Worm (Caenorhabditis elegans): Measurements from ENCODE around the gene srv-25.

Gene srv-25

DNA sequence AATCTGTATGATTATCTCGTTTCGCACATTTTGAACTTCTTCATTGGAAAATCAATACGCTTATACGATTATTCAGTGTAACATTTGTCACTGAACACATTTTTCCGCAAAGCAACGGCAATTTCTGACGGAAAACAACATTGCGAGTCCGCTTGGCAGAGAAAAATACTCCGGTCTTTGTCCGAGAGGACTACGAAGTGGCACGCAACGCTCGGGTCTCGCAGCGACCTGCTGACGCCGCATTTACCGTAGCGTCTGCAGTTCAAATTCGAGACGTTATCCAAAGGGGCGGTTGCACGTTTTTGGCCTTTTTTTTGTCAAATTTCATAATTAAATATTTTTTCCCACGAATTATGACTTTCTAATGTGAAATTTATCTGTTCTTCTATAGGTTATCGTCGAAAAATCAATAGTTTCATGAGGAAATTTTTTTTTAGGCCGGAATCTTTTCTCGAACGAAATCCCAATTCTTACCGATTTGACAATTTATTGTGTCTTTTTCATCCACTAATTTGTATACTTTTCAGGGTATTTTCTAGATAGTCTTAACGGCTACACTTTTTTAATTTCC is 20.2 kb upstream of the srv-25 start, which contains the start of gene sqd-1 (continued):
- TF ChIP-seq rec-8 (tag; optimal IDR thresholded peaks at IDR 0.05), result peak in 1 of 2 experiments; percentile 7
- peak; percentile 52 for TF ChIP-seq snpc-1.1 (tag; optimal IDR thresholded peaks at IDR 0.05; ENCODE audit: insufficient read depth)
- peak; percentile 90 for TF ChIP-seq C06A6.2 (GFP tag; conservative IDR thresholded peaks at IDR 0.05)
- TF ChIP-seq hlh-26 (GFP tag; conservative IDR thresholded peaks at IDR 0.05), result no peak
- TF ChIP-seq Y56A3A.18 (GFP tag; IDR thresholded peaks at IDR 0.05), result peak; percentile 91
- TF ChIP-seq repo-1 (tag; optimal IDR thresholded peaks at IDR 0.05), result peak; percentile 90
- peak; percentile 81 for TF ChIP-seq Y53F4B.3 (GFP tag; IDR thresholded peaks at IDR 0.05)
- TF ChIP-seq T26A5.8 (tag; optimal IDR thresholded peaks at IDR 0.05), result peak; percentile 9
- peak; percentile 89 for TF ChIP-seq let-526 (GFP tag; IDR thresholded peaks at IDR 0.05)
- 0 out of 2 replicates have a peak, but pooled peaks have one; percentile 71 for TF ChIP-seq F37B4.10 (GFP tag; IDR thresholded peaks at IDR 0.05)
- TF ChIP-seq Y95B8A.8 (GFP tag; IDR thresholded peaks at IDR 0.05), result peak; percentile 92
- TF ChIP-seq lag-1 (GFP tag; IDR thresholded peaks at IDR 0.05), result no peak
- TF ChIP-seq tbp1 (GFP tag; optimal IDR thresholded peaks at IDR 0.05), result peak; percentile 75
- TF ChIP-seq snpc-3.4 (tag; optimal IDR thresholded peaks at IDR 0.05), result peak; percentile 83
- peak; percentile 75 for TF ChIP-seq gei-17 (GFP tag; optimal IDR thresholded peaks at IDR 0.05)
- peak; percentile 79 for TF ChIP-seq snpc-4 (GFP tag; optimal IDR thresholded peaks at IDR 0.05)
- TF ChIP-seq snpc-4 (tag; optimal IDR thresholded peaks at IDR 0.05), result peak; percentile 83 to 91 (median 86)
- no peak for TF ChIP-seq F39B2.1 (GFP tag; IDR thresholded peaks at IDR 0.05)
- peak; percentile 47 for TF ChIP-seq pha-4 (tag; optimal IDR thresholded peaks at IDR 0.05)
- peak; percentile 84 for TF ChIP-seq madf-10 (tag; optimal IDR thresholded peaks at IDR 0.05)
- no peak for TF ChIP-seq nhr-120 (GFP tag; IDR thresholded peaks at IDR 0.05)
- TF ChIP-seq lsl-1 (GFP tag; optimal IDR thresholded peaks at IDR 0.05), result peak; percentile 82
- TF ChIP-seq B0336.3 (GFP tag; IDR thresholded peaks at IDR 0.05), result peak; percentile 93
- TF ChIP-seq rcor-1 (GFP tag; IDR thresholded peaks at IDR 0.05), result peak; percentile 91
- TF ChIP-seq efl-1 (GFP tag; optimal IDR thresholded peaks at IDR 0.05), result peak; percentile 43
- peak; percentile 91 for TF ChIP-seq lir-1 (GFP tag; conservative IDR thresholded peaks at IDR 0.05)
- no peak for TF ChIP-seq mes-4 (tag; optimal IDR thresholded peaks at IDR 0.05)
- peak; percentile 57; the same call in 1 of the 2 replicates for TF ChIP-seq B0019.2 (GFP tag; conservative IDR thresholded peaks at IDR 0.05)
- TF ChIP-seq lsy-27 (tag; optimal IDR thresholded peaks at IDR 0.05; ENCODE audit: borderline replicate concordance, insufficient read depth), result peak; percentile 2
- TF ChIP-seq ztf-6 (GFP tag; IDR thresholded peaks at IDR 0.05), result peak; percentile 78
- peak; percentile 65; the same call in 1 of the 2 replicates for TF ChIP-seq aptf-2 (GFP tag; conservative IDR thresholded peaks at IDR 0.05)
- peak; percentile 82 for TF ChIP-seq hmg-1.2 (GFP tag; IDR thresholded peaks at IDR 0.05)
- no peak for TF ChIP-seq unc-62 (GFP tag; optimal IDR thresholded peaks at IDR 0.05)
- TF ChIP-seq K12H6.12 (tag; optimal IDR thresholded peaks at IDR 0.05), result peak; percentile 91
- no peak for TF ChIP-seq hlh-12 (tag; optimal IDR thresholded peaks at IDR 0.05)
- TF ChIP-seq nhr-179 (tag; optimal IDR thresholded peaks at IDR 0.05), result no peak
- peak; percentile 57; the same call in 1 of the 2 replicates for TF ChIP-seq egrh-3 (GFP tag; IDR thresholded peaks at IDR 0.05)
- TF ChIP-seq nhr-90 (tag; optimal IDR thresholded peaks at IDR 0.05), result peak; percentile 16
- TF ChIP-seq nfyb-1 (GFP tag; IDR thresholded peaks at IDR 0.05), result peak; percentile 96
- peak; percentile 65; the same call in 1 of the 2 replicates for TF ChIP-seq cebp-2 (GFP tag; IDR thresholded peaks at IDR 0.05)
- no peak for TF ChIP-seq F55B11.4 (tag; optimal IDR thresholded peaks at IDR 0.05; ENCODE audit: borderline replicate concordance, insufficient read depth)
- TF ChIP-seq sea-2 (GFP tag; IDR thresholded peaks at IDR 0.05), result peak; percentile 81; the same call in 1 of the 2 replicates
- no peak for TF ChIP-seq ccch-3 (GFP tag; optimal IDR thresholded peaks at IDR 0.05)
- no peak for TF ChIP-seq ztf-3 (GFP tag; optimal IDR thresholded peaks at IDR 0.05)
- peak; percentile 88 for TF ChIP-seq ztf-26 (tag; optimal IDR thresholded peaks at IDR 0.05)
- peak; percentile 92 for TF ChIP-seq lin-54 (GFP tag; optimal IDR thresholded peaks at IDR 0.05)
- TF ChIP-seq somi-1 (GFP tag; optimal IDR thresholded peaks at IDR 0.05), result peak; percentile 22

Measured in whole organism, young adult.